Fruit fly (Drosophila melanogaster): ENCODE results near the gene Art8.

Gene Art8

dm6 chr2L:10968009-10968383 is 42.9 kb downstream of the Art8 start:
- TF ChIP-seq D1 (tag; optimal IDR thresholded peaks at IDR 0.05) (no peak), CG10348 (GFP tag; IDR thresholded peaks at IDR 0.05) (no peak), CG17806 (tag; optimal IDR thresholded peaks at IDR 0.05) (no peak), EcR (GFP tag; optimal IDR thresholded peaks at IDR 0.05) (no peak), Pif1A (GFP tag; optimal IDR thresholded peaks at IDR 0.05) (no peak), CG34367 (tag; optimal IDR thresholded peaks at IDR 0.05) (no peak), CG12605 (GFP tag; IDR thresholded peaks at IDR 0.05) (no peak), CG8301 (tag; optimal IDR thresholded peaks at IDR 0.05) (no peak), CG4496 (GFP tag; IDR thresholded peaks at IDR 0.05) (no peak; the same call in 2 of the 3 replicates), gl (tag; optimal IDR thresholded peaks at IDR 0.05) (no peak), rn (GFP tag; IDR thresholded peaks at IDR 0.05) (no peak), CG15710 (tag; optimal IDR thresholded peaks at IDR 0.05) (no peak)

DNA sequence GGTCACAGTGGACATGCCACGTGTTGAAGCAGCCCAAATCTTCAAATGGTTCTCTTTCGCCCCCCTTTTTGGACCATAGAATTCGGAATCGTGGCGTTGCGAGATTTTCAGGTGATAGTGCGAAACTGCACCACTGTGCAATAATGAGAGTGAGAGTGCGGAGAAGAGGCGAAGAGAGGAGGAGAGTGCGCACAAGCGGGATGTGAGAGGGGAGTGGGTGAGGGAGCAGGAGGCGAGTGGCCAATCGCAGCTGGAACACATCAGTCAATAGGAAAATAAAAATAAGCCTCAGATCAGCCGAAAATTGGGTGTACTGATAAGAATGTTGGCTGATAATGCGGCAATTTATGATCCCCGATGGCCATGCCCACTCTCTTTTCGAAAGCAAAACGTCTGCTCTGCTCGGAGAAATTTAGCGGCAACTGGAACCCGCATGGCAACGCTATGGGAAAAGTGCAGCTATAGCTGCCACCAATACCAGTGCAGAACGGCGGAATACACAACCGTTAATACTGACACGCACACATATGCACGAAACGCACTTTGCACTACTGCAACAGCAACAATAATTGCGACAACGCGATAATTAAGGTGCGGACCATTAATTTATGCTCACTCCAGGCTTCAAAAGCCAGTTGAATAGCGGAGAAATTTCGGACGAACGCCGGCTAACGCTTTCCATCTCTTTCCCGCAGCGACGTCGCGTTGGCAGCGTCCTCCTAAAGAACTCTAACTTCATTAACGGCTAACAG is 43.5 kb downstream of the Art8 start:
- peak; percentile 52 for TF ChIP-seq EcR (GFP tag; optimal IDR thresholded peaks at IDR 0.05)
- no peak for TF ChIP-seq rn (GFP tag; IDR thresholded peaks at IDR 0.05)
- TF ChIP-seq CG10348 (GFP tag; IDR thresholded peaks at IDR 0.05) = no peak
- TF ChIP-seq CG12605 (GFP tag; IDR thresholded peaks at IDR 0.05) = peak; percentile 38; the same call in 1 of the 2 replicates
- TF ChIP-seq Pif1B (GFP tag; optimal IDR thresholded peaks at IDR 0.05) = peak; percentile 28
- no peak for TF ChIP-seq CG14655 (GFP tag; optimal IDR thresholded peaks at IDR 0.05)
- TF ChIP-seq CG8159 (tag; optimal IDR thresholded peaks at IDR 0.05) = peak; percentile 33
- TF ChIP-seq CG17806 (tag; optimal IDR thresholded peaks at IDR 0.05) = no peak
- TF ChIP-seq CG8301 (tag; optimal IDR thresholded peaks at IDR 0.05) = peak; percentile 52
- peak; percentile 7 for TF ChIP-seq Snoo (tag; optimal IDR thresholded peaks at IDR 0.05)
- TF ChIP-seq CG15710 (tag; optimal IDR thresholded peaks at IDR 0.05) = peak; percentile 18
- TF ChIP-seq Pif1A (GFP tag; optimal IDR thresholded peaks at IDR 0.05) = no peak
- 0 out of 3 replicates have a peak, but pooled peaks have one; percentile 22 for TF ChIP-seq fd96Ca (GFP tag; IDR thresholded peaks at IDR 0.05)
- TF ChIP-seq gl (tag; optimal IDR thresholded peaks at IDR 0.05) = peak; percentile 79
- no peak for TF ChIP-seq CG13204 (GFP tag; optimal IDR thresholded peaks at IDR 0.05)
- no peak for TF ChIP-seq D1 (tag; optimal IDR thresholded peaks at IDR 0.05)
- no peak for TF ChIP-seq CG9948 (tag; optimal IDR thresholded peaks at IDR 0.05)
- TF ChIP-seq CG34367 (tag; optimal IDR thresholded peaks at IDR 0.05) = no peak
- TF ChIP-seq Ets98B (GFP tag; IDR thresholded peaks at IDR 0.05) = peak; percentile 61
- peak; percentile 38; the same call in 1 of the 2 replicates for TF ChIP-seq CG32121 (GFP tag; IDR thresholded peaks at IDR 0.05)
- peak; percentile 58 for TF ChIP-seq CG4496 (GFP tag; IDR thresholded peaks at IDR 0.05)

DNA sequence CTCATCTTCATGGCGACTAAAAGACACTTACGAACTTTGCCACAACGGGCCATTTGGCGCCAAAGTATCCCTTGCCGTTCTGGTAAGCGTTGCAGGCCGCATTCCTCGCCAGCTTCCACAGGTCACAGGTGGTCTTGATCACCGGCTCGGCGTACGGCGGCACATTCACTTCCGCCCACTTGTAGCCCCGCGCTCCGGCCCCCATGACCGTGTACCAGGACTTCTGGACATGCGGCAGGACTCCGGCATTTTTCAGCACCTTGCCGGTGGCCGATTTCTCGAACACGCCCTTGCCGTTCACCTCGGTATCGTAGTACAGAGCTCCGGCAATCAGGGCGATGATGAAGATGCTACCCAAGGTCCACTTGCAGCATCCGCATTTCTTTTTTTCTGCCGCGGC is 44.9 kb downstream of the Art8 start:
- TF ChIP-seq rn (GFP tag; IDR thresholded peaks at IDR 0.05) (no peak), CG4496 (GFP tag; IDR thresholded peaks at IDR 0.05) (no peak), Pif1B (GFP tag; optimal IDR thresholded peaks at IDR 0.05) (no peak), Snoo (tag; optimal IDR thresholded peaks at IDR 0.05) (no peak), CG12605 (GFP tag; IDR thresholded peaks at IDR 0.05) (no peak), CG15710 (tag; optimal IDR thresholded peaks at IDR 0.05) (no peak)

DNA sequence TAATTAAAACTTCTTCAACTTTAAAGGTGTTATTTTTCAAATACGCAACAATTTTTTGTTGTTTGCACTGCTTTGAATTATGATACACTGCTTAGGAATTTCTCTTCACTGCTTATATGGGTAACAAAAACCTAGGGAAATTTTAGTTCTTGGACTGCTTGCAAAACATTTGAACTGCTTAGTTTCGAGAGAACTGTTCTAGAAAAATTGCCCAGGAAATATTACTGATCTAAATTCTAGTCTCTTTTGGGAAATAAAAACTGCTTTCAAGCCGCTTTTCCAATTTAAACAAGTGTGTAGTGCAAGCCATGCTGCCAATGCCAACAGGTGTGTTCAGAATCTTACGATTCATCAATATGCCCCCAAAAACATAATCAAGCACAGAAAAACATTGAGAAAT is 46.4 kb downstream of the Art8 start:
- TF ChIP-seq CG17806 (tag; optimal IDR thresholded peaks at IDR 0.05) (no peak), CG8159 (tag; optimal IDR thresholded peaks at IDR 0.05) (no peak), CG12605 (GFP tag; IDR thresholded peaks at IDR 0.05) (peak; percentile 66), CG14655 (GFP tag; optimal IDR thresholded peaks at IDR 0.05) (no peak)

- TF ChIP-seq CG12605 (GFP tag; IDR thresholded peaks at IDR 0.05) (no peak), CG10348 (GFP tag; IDR thresholded peaks at IDR 0.05) (no peak), Pif1B (GFP tag; optimal IDR thresholded peaks at IDR 0.05) (no peak), CG8301 (tag; optimal IDR thresholded peaks at IDR 0.05) (no peak), CG9948 (tag; optimal IDR thresholded peaks at IDR 0.05) (no peak), Snoo (tag; optimal IDR thresholded peaks at IDR 0.05) (no peak), CG32121 (GFP tag; IDR thresholded peaks at IDR 0.05) (no peak), CG4496 (GFP tag; IDR thresholded peaks at IDR 0.05) (no peak), CG14655 (GFP tag; optimal IDR thresholded peaks at IDR 0.05) (no peak)
Observed at dm6 chr2L:10963979-10964378, 46.9 kb downstream of the Art8 start, which contains the start of gene dpr2. Gene dpr2, minus strand, starts transcription at chr2L:10964153.

Measured in whole organism, pupa.